Worm (Caenorhabditis elegans): ENCODE measurements around the gene prp-8.

Gene prp-8

DNA sequence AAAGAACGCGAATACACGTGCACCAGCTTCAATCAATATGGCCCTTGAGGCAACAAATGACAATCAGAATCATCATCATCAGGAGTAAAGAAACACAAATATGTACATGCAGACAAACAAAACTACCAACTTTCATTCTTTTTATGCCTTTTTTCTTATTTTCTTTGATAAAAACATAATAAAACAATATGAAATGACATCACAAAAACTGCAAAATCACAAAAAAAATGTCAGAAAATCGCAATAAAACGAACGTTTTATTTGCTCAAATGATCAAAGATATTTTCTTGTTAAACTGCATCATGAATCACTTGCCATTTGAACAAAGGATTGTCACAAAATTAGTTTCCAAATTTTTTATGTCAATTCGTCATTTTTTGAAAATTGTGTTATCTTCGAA is 9.8 kb upstream of the prp-8 start:
- TF ChIP-seq mcd-1 (GFP tag; IDR thresholded peaks at IDR 0.05): no peak
- peak in 1 of 2 experiments; percentile 17 for TF ChIP-seq let-607 (tag; optimal IDR thresholded peaks at IDR 0.05)
- TF ChIP-seq rpc-1 (optimal IDR thresholded peaks at IDR 0.05): no peak
- no peak for TF ChIP-seq rpc-1 (tag; optimal IDR thresholded peaks at IDR 0.05)
- no peak for TF ChIP-seq athp-1 (tag; optimal IDR thresholded peaks at IDR 0.05)
- TF ChIP-seq nhr-80 (tag; optimal IDR thresholded peaks at IDR 0.05): peak; percentile 38

DNA sequence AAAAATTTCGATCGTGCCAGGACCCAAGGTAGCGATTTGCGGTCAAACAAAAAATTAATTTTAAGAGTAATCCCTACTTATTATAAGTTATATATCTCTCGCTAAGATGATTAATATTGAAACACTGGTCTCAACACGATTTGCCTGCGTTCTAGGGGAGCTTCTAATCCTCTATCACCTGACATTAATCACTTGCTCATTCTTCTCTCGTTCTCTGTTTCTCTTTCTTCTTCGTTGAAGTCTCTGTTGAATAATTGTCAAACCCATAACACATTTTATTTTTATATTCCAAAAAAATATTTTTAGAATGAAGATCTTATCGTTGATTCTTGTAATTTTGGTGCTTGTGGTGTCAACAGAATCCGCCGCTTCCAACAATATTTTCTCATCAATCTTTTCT is 9.0 kb upstream of the prp-8 start, which contains the start of gene D2007.1:
D2007.1 (plus strand) TSS at position 301 of the 400 bp plus-strand sequence.
- TF ChIP-seq nhr-80 (tag; optimal IDR thresholded peaks at IDR 0.05): no peak
- TF ChIP-seq tbx-9 (tag; optimal IDR thresholded peaks at IDR 0.05; ENCODE audit: borderline replicate concordance): no peak
- TF ChIP-seq sea-2 (GFP tag; IDR thresholded peaks at IDR 0.05): no peak

DNA sequence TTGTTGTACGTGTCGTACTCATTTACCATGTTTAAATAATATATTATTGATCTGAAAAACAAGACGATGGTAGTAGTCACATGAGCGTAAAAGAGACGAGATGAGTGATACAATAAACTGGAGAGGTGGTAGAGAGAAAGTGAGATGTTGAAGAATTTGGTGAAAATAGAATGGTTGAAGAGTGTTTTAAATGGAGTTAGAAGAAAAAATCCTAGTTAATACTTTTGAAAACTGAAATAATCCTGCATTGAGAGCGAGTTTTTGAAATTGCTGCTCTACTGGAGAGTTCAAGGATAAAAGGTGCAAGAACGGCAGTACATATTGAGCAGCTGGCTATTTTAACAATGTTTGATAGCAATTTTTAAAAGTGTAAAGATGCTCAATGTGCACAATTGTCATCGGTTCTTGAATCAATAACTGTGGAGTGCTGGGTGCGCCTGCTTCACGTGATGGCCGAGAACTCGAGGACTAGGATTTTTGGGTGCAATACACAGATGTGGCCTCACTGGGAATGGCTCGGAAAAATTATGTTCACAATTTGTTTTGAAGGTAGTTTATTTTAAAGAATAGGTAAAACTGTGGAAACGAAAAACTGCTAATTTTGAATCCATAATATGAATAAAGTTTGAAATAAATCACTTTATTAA is 5.9 kb upstream of the prp-8 start, which contains the start of gene atg-13:
atg-13 (minus strand) TSS at position 51 of the 647 bp plus-strand sequence.
- peak; percentile 20; the same call in 1 of the 2 replicates for TF ChIP-seq ceh-91 (GFP tag; IDR thresholded peaks at IDR 0.05)
- no peak for TF ChIP-seq ceh-79 (tag; optimal IDR thresholded peaks at IDR 0.05)
- no peak for TF ChIP-seq madf-6 (GFP tag; IDR thresholded peaks at IDR 0.05)
- no peak for TF ChIP-seq F23B12.7 (tag; optimal IDR thresholded peaks at IDR 0.05; ENCODE audit: insufficient read depth)
- TF ChIP-seq Y79H2A.3 (GFP tag; conservative IDR thresholded peaks at IDR 0.05): no peak
- TF ChIP-seq ccch-3 (GFP tag; optimal IDR thresholded peaks at IDR 0.05): no peak
- peak; percentile 22 for TF ChIP-seq nhr-80 (tag; optimal IDR thresholded peaks at IDR 0.05)
- no peak for TF ChIP-seq dpl-1 (GFP tag; optimal IDR thresholded peaks at IDR 0.05)
- no peak for TF ChIP-seq pbrm-1 (GFP tag; IDR thresholded peaks at IDR 0.05)
- TF ChIP-seq let-607 (tag; optimal IDR thresholded peaks at IDR 0.05): peak in 1 of 2 experiments; percentile 7
- peak; percentile 39; the same call in 1 of the 2 replicates for TF ChIP-seq mcd-1 (GFP tag; IDR thresholded peaks at IDR 0.05)
- TF ChIP-seq lsl-1 (GFP tag; optimal IDR thresholded peaks at IDR 0.05): no peak
- TF ChIP-seq athp-1 (tag; optimal IDR thresholded peaks at IDR 0.05): no peak
- no peak for TF ChIP-seq nhr-90 (tag; optimal IDR thresholded peaks at IDR 0.05)
- TF ChIP-seq snpc-4 (GFP tag; optimal IDR thresholded peaks at IDR 0.05): no peak
- TF ChIP-seq snpc-4 (tag; optimal IDR thresholded peaks at IDR 0.05): no peak
- TF ChIP-seq ceh-100 (GFP tag; IDR thresholded peaks at IDR 0.05): no peak
- no peak for TF ChIP-seq aptf-3 (GFP tag; IDR thresholded peaks at IDR 0.05)
- 0 out of 2 replicates have a peak, but pooled peaks have one; percentile 18 for TF ChIP-seq hmg-1.2 (GFP tag; IDR thresholded peaks at IDR 0.05)
- no peak for TF ChIP-seq akir-1 (GFP tag; optimal IDR thresholded peaks at IDR 0.05)
- TF ChIP-seq attf-5 (GFP tag; optimal IDR thresholded peaks at IDR 0.05): peak; percentile 13
- no peak for TF ChIP-seq B0336.3 (GFP tag; IDR thresholded peaks at IDR 0.05)
- TF ChIP-seq nfya-1 (tag; optimal IDR thresholded peaks at IDR 0.05; ENCODE audit: borderline replicate concordance, insufficient read depth): no peak
- no peak for TF ChIP-seq mes-4 (tag; optimal IDR thresholded peaks at IDR 0.05)
- no peak for TF ChIP-seq egl-44 (GFP tag; IDR thresholded peaks at IDR 0.05)
- TF ChIP-seq ztf-3 (GFP tag; optimal IDR thresholded peaks at IDR 0.05): no peak
- no peak for TF ChIP-seq repo-1 (tag; optimal IDR thresholded peaks at IDR 0.05)

DNA sequence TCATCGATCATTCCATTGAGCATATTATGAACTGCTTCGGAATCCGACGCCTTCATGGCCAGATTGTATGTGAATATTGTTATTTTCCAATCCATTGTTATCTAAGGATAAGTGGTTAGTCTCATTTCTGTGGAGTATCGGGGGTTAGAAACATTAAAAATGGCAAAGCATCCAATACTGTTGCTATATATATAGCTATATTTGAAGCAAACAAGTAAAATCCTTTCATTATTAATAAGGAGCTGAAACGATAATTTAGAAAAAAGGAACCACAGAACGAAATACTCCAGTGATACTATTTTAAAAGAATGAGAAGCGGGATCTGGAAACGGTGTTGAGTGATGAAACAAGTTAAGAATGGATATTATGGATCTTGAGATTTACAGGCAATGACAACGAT is 2.9 kb upstream of the prp-8 start, which contains the start of gene inpp-5K:
inpp-5K (minus strand) TSS at position 101 of the 400 bp plus-strand sequence.
- TF ChIP-seq nfyb-1 (GFP tag; IDR thresholded peaks at IDR 0.05): peak; percentile 70
- peak; percentile 31 for TF ChIP-seq hrde-1 (tag; optimal IDR thresholded peaks at IDR 0.05; ENCODE audit: borderline replicate concordance)
- no peak for TF ChIP-seq F22D6.2 (tag; optimal IDR thresholded peaks at IDR 0.05)

All from whole organism, young adult.